Worm (Caenorhabditis elegans) whole organism, L1 larva: ENCODE results near the gene agt-1.
A peak's percentile ranks its signal among the peaks of the same experiment; 100 is the strongest.

Experiments used
- C16A3.4 ChIP-seq: fragments of 150-350 bp; optimal IDR thresholded peaks from 2 replicates; lab custom pipeline; 2014; ENCODE audit warnings: missing biosample characterization, missing genetic modification characterization
- F16B12.6 ChIP-seq: fragments of 150-350 bp; optimal IDR thresholded peaks from 2 replicates; lab custom pipeline; 2014; ENCODE audit warnings: missing biosample characterization, missing genetic modification characterization
- alr-1 ChIP-seq: fragments of 200-800 bp; sonication (Bioruptor generic); optimal IDR thresholded peaks from 2 replicates; lab custom pipeline; 2018; ENCODE audit warnings: borderline replicate concordance, mild to moderate bottlenecking, missing genetic modification characterization, missing compliant biosample characterization
- aly-2 ChIP-seq: fragments of 150-350 bp; optimal IDR thresholded peaks from 2 replicates; lab custom pipeline; 2014; ENCODE audit warnings: missing biosample characterization, missing genetic modification characterization
- ama-1 ChIP-seq: fragments of 150-350 bp; optimal IDR thresholded peaks from 2 replicates; lab custom pipeline; 2014
- blmp-1 ChIP-seq: fragments of 150-350 bp; optimal IDR thresholded peaks from 2 replicates; lab custom pipeline; 2014; ENCODE audit warnings: missing biosample characterization, missing genetic modification characterization
- ceh-8 ChIP-seq: fragments of 200-800 bp; sonication (Bioruptor generic); optimal IDR thresholded peaks from 2 replicates; lab custom pipeline; 2018; ENCODE audit warnings: mild to moderate bottlenecking, missing genetic modification characterization, moderate library complexity, missing compliant biosample characterization
- ceh-82 ChIP-seq, 3 experiments: fragments of 150-350 bp in 1 of 3; sonication (generic microtip) in 2 of 3; optimal IDR thresholded peaks; 2 replicates each; lab custom pipeline; 2014 to 2017; ENCODE audit warnings: missing biosample characterization in 3 of 3, missing genetic modification characterization in 3 of 3
- ces-1 ChIP-seq: fragments of 150-350 bp; optimal IDR thresholded peaks from 2 replicates; lab custom pipeline; 2014; ENCODE audit warnings: missing biosample characterization, missing genetic modification reagents, missing genetic modification characterization
- dpl-1 ChIP-seq, 3 experiments: fragments of 150-350 bp in 2 of 3; sonication (generic microtip) in 1 of 3; optimal IDR thresholded peaks; 2 replicates each; lab custom pipeline; 2014 to 2017; ENCODE audit warnings: missing biosample characterization in 3 of 3, missing genetic modification characterization in 3 of 3, missing genetic modification reagents in 3 of 3
- egl-13 ChIP-seq: sonication (generic microtip); optimal IDR thresholded peaks from 2 replicates; lab custom pipeline; 2016; ENCODE audit warnings: missing genotype, missing genetic modification reagents, missing genetic modification characterization, missing compliant biosample characterization
- egl-27 ChIP-seq, 2 experiments: fragments of 150-350 bp in 1 of 2; sonication (generic microtip); optimal IDR thresholded peaks; 3 replicates each; lab custom pipeline; 2017 to 2018; ENCODE audit warnings: missing biosample characterization in 2 of 2, missing genetic modification characterization in 2 of 2, missing genetic modification reagents in 2 of 2
- elt-3 ChIP-seq, 6 experiments: fragments of 150-350 bp in 1 of 6; sonication (generic microtip); optimal IDR thresholded peaks; 2 replicates each; lab custom pipeline; 2017 to 2018; ENCODE audit warnings: missing biosample characterization in 6 of 6, missing genetic modification characterization in 6 of 6, inconsistent platforms in 1 of 6
- ets-5 ChIP-seq: fragments of 200-800 bp; sonication (Bioruptor generic); IDR thresholded peaks from 2 replicates; pipeline ENCODE4 v1.3.6; 2022; ENCODE audit warnings: missing genetic modification characterization, missing compliant biosample characterization
- fos-1 ChIP-seq: fragments of 150-350 bp; optimal IDR thresholded peaks from 2 replicates; lab custom pipeline; 2014; ENCODE audit warnings: missing biosample characterization, missing genetic modification characterization
- hlh-17 ChIP-seq: fragments of 200-800 bp; sonication (Bioruptor generic); optimal IDR thresholded peaks from 2 replicates; lab custom pipeline; 2018; ENCODE audit warnings: missing genetic modification characterization, mild to moderate bottlenecking, missing compliant biosample characterization, moderate library complexity, borderline replicate concordance
- hlh-4 ChIP-seq: sonication (generic microtip); optimal IDR thresholded peaks from 2 replicates; lab custom pipeline; 2016; ENCODE audit warnings: mild to moderate bottlenecking, missing genetic modification characterization, missing compliant biosample characterization
- isw-1 ChIP-seq: fragments of 200-800 bp; sonication (Bioruptor generic); IDR thresholded peaks from 2 replicates; pipeline ENCODE4 v1.3.6; 2022; ENCODE audit warnings: missing genetic modification characterization, missing compliant biosample characterization
- jun-1 ChIP-seq: fragments of 150-350 bp; optimal IDR thresholded peaks from 2 replicates; lab custom pipeline; 2014; ENCODE audit warnings: missing biosample characterization, missing genetic modification reagents, missing genetic modification characterization
- lin-14 ChIP-seq: fragments of 200-800 bp; sonication (Bioruptor generic); optimal IDR thresholded peaks from 2 replicates; lab custom pipeline; 2018; ENCODE audit warnings: mild to moderate bottlenecking, missing genetic modification characterization, moderate library complexity, missing compliant biosample characterization
- lin-35 ChIP-seq, 2 experiments: fragments of 150-350 bp; optimal IDR thresholded peaks; 2 replicates each; lab custom pipeline; 2014; ENCODE audit warnings: missing biosample characterization in 2 of 2, missing genetic modification characterization in 2 of 2, missing genetic modification reagents in 2 of 2
- mab-9 ChIP-seq: fragments of 200-800 bp; sonication (Bioruptor generic); IDR thresholded peaks from 2 replicates; pipeline ENCODE4 v1.3.6; 2022; ENCODE audit warnings: missing genetic modification reagents, missing genetic modification characterization, missing compliant biosample characterization
- mdl-1 ChIP-seq, 2 experiments: fragments of 150-350 bp; optimal IDR thresholded peaks; 2 replicates each; lab custom pipeline; 2014 to 2017; ENCODE audit warnings: missing biosample characterization in 2 of 2, missing genetic modification characterization in 2 of 2, inconsistent platforms in 1 of 2
- mef-2 ChIP-seq: fragments of 150-350 bp; optimal IDR thresholded peaks from 2 replicates; lab custom pipeline; 2014; ENCODE audit warnings: missing biosample characterization, missing genetic modification characterization
- mep-1 ChIP-seq: fragments of 150-350 bp; optimal IDR thresholded peaks from 2 replicates; lab custom pipeline; 2014; ENCODE audit warnings: missing biosample characterization, missing genetic modification characterization
- nhr-11 ChIP-seq: fragments of 150-350 bp; optimal IDR thresholded peaks from 2 replicates; lab custom pipeline; 2014; ENCODE audit warnings: missing biosample characterization, missing genetic modification characterization
- nhr-19 ChIP-seq: fragments of 200-800 bp; sonication (Bioruptor generic); conservative IDR thresholded peaks from 2 replicates; pipeline ENCODE4 v1.3.6; 2022; ENCODE audit warnings: missing genetic modification characterization, missing compliant biosample characterization
- nhr-20 ChIP-seq: sonication (generic microtip); optimal IDR thresholded peaks from 2 replicates; lab custom pipeline; 2016; ENCODE audit warnings: mild to moderate bottlenecking, missing genetic modification characterization, missing compliant biosample characterization
- nhr-237 ChIP-seq: fragments of 150-350 bp; optimal IDR thresholded peaks from 2 replicates; lab custom pipeline; 2014; ENCODE audit warnings: missing biosample characterization, missing genetic modification characterization
- nhr-47 ChIP-seq: sonication (generic microtip); optimal IDR thresholded peaks from 2 replicates; lab custom pipeline; 2016; ENCODE audit warnings: mild to moderate bottlenecking, missing genetic modification characterization, moderate library complexity, missing compliant biosample characterization
- nhr-71 ChIP-seq: sonication (generic microtip); optimal IDR thresholded peaks from 2 replicates; lab custom pipeline; 2016; ENCODE audit warnings: mild to moderate bottlenecking, missing genetic modification characterization, moderate library complexity, missing compliant biosample characterization
- nhr-76 ChIP-seq: sonication (generic microtip); optimal IDR thresholded peaks from 2 replicates; lab custom pipeline; 2017; ENCODE audit warnings: missing biosample characterization, missing genetic modification characterization
- nhr-85 ChIP-seq: sonication (generic microtip); peaks from one replicate; lab custom pipeline; 2016; ENCODE audit warnings: missing genetic modification characterization, inconsistent platforms, missing compliant biosample characterization
- nhr-90 ChIP-seq: sonication (generic microtip); optimal IDR thresholded peaks from 2 replicates; lab custom pipeline; 2016; ENCODE audit warnings: mild to moderate bottlenecking, missing genetic modification characterization, missing compliant biosample characterization; ENCODE audit not compliant: poor library complexity
- pag-3 ChIP-seq: sonication (generic microtip); optimal IDR thresholded peaks from 2 replicates; lab custom pipeline; 2017; ENCODE audit warnings: missing genetic modification characterization, mild to moderate bottlenecking, missing compliant biosample characterization, antibody characterized with exemption, borderline replicate concordance; ENCODE audit not compliant: insufficient read depth
- pax-3 ChIP-seq: fragments of 200-800 bp; sonication (Bioruptor generic); optimal IDR thresholded peaks from 2 replicates; lab custom pipeline; 2018; ENCODE audit warnings: mild to moderate bottlenecking, missing genetic modification characterization, moderate library complexity, missing compliant biosample characterization
- rnt-1 ChIP-seq: sonication (generic microtip); optimal IDR thresholded peaks from 2 replicates; lab custom pipeline; 2016; ENCODE audit warnings: mild to moderate bottlenecking, missing genetic modification characterization, moderate library complexity, missing compliant biosample characterization
- snpc-4 ChIP-seq: fragments of 150-350 bp; optimal IDR thresholded peaks from 2 replicates; lab custom pipeline; 2014; ENCODE audit warnings: missing biosample characterization, missing genetic modification characterization
- snu-23 ChIP-seq: sonication (generic microtip); optimal IDR thresholded peaks from 2 replicates; lab custom pipeline; 2016; ENCODE audit warnings: missing genetic modification characterization, missing compliant biosample characterization
- sup-37 ChIP-seq: fragments of 200-800 bp; sonication (Bioruptor generic); optimal IDR thresholded peaks from 2 replicates; lab custom pipeline; 2018; ENCODE audit warnings: mild to moderate bottlenecking, missing genetic modification characterization, missing compliant biosample characterization
- tbx-2 ChIP-seq: sonication (generic microtip); optimal IDR thresholded peaks from 2 replicates; lab custom pipeline; 2016; ENCODE audit warnings: missing genetic modification characterization, missing compliant biosample characterization
- unc-130 ChIP-seq: fragments of 150-350 bp; optimal IDR thresholded peaks from 2 replicates; lab custom pipeline; 2017; ENCODE audit warnings: missing biosample characterization, missing genetic modification characterization, inconsistent platforms
- unc-30 ChIP-seq: sonication (generic microtip); optimal IDR thresholded peaks from 2 replicates; lab custom pipeline; 2017; ENCODE audit warnings: missing biosample characterization, missing genetic modification characterization
- ztf-11 ChIP-seq, 2 experiments: sonication (generic microtip); optimal IDR thresholded peaks; 2 replicates each; lab custom pipeline; 2016 to 2017; ENCODE audit warnings: missing genetic modification characterization in 2 of 2, missing biosample characterization in 1 of 2, missing compliant biosample characterization in 1 of 2
- ztf-4 ChIP-seq: fragments of 150-350 bp; optimal IDR thresholded peaks from 2 replicates; lab custom pipeline; 2014; ENCODE audit warnings: missing biosample characterization, missing genetic modification characterization

Gene agt-1

DNA sequence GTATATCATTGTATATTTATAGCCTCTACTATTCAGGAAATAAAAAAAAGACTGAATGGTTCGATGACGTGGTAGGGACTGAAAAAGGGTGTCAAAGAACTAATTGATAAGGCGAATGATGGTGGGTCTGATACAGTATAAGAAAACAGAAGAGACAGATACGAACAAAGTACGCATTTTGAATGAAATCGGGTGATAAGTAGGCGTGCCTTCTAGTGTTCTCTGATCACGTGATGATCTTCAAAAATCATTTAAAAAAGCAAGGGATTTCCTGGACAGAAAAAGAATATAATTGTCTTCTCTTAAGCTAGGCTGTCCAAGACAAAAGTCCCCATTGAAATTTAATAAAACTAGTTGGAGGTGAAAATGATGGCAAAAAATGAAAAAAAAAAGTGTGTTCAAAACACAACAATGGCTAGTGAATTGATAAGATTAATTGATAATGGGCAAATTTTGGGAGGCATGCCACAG is 24.1 kb upstream of the agt-1 start (continued):
- peak in 3 of 6 experiments; percentile 6 to 82 (median 61) for TF ChIP-seq elt-3 (tag; optimal IDR thresholded peaks at IDR 0.05; lab: Kevin White, UChicago)
- no peak for TF ChIP-seq snpc-4
- TF ChIP-seq ztf-4 (tag; lab: Kevin White, UChicago): peak; percentile 19
- TF ChIP-seq pax-3 (tag; lab: Kevin White, UChicago): no peak
- no peak for TF ChIP-seq nhr-237 (tag; lab: Kevin White, UChicago)
- TF ChIP-seq F16B12.6 (tag; lab: Kevin White, UChicago): no peak
- peak; percentile 48 for TF ChIP-seq snu-23
- TF ChIP-seq ets-5 (GFP tag; lab: Robert Waterston, UW): no peak
- TF ChIP-seq alr-1 (tag; lab: Kevin White, UChicago): no peak
- TF ChIP-seq egl-13: no peak
- peak; percentile 23 for TF ChIP-seq pag-3 (tag; lab: Kevin White, UChicago)
- no peak for TF ChIP-seq isw-1
- no peak for TF ChIP-seq aly-2 (tag; lab: Kevin White, UChicago)
- no peak for TF ChIP-seq ama-1 (lab: Kevin White, UChicago)
- no peak for TF ChIP-seq mab-9 (GFP tag; lab: Robert Waterston, UW)
- peak; percentile 65 for TF ChIP-seq lin-14 (GFP tag; lab: Kevin White, UChicago)
- TF ChIP-seq blmp-1 (tag; lab: Kevin White, UChicago): peak; percentile 36
- peak; percentile 58 for TF ChIP-seq tbx-2
- TF ChIP-seq jun-1 (tag; lab: Kevin White, UChicago): no peak
- no peak for TF ChIP-seq nhr-11 (tag; lab: Kevin White, UChicago)
- peak; percentile 73 for TF ChIP-seq nhr-90
- peak; percentile 7 for TF ChIP-seq C16A3.4
- TF ChIP-seq rnt-1 (tag; lab: Kevin White, UChicago): no peak
- TF ChIP-seq lin-35 (GFP tag; optimal IDR thresholded peaks at IDR 0.05; lab: Kevin White, UChicago): peak in 1 of 2 experiments; percentile 45
- TF ChIP-seq nhr-19 (GFP tag; lab: Robert Waterston, UW): peak; percentile 50
- no peak for TF ChIP-seq ztf-11 (tag; optimal IDR thresholded peaks at IDR 0.05; lab: Kevin White, UChicago)
- TF ChIP-seq mdl-1 (tag; optimal IDR thresholded peaks at IDR 0.05; lab: Kevin White, UChicago): peak in 1 of 2 experiments; percentile 26
- TF ChIP-seq unc-30: no peak
- TF ChIP-seq ceh-82 (tag; optimal IDR thresholded peaks at IDR 0.05; lab: Kevin White, UChicago): no peak
- no peak for TF ChIP-seq hlh-4 (tag; lab: Kevin White, UChicago)
- peak; percentile 18 for TF ChIP-seq nhr-47 (tag; lab: Kevin White, UChicago)
- TF ChIP-seq ces-1: no peak
- TF ChIP-seq nhr-20 (tag; lab: Kevin White, UChicago): peak; percentile 76
- TF ChIP-seq dpl-1 (GFP tag; optimal IDR thresholded peaks at IDR 0.05; lab: Kevin White, UChicago): no peak
- peak; percentile 5 for TF ChIP-seq mep-1 (tag; lab: Kevin White, UChicago)
- no peak for TF ChIP-seq egl-27 (tag; optimal IDR thresholded peaks at IDR 0.05; lab: Kevin White, UChicago)
- TF ChIP-seq sup-37 (GFP tag; lab: Kevin White, UChicago): no peak
- TF ChIP-seq hlh-17: no peak
- TF ChIP-seq nhr-85 (tag; lab: Kevin White, UChicago): peak; percentile 89
- no peak for TF ChIP-seq nhr-76 (tag; lab: Kevin White, UChicago)
- TF ChIP-seq ceh-8 (GFP tag; lab: Kevin White, UChicago): no peak
- peak; percentile 84 for TF ChIP-seq nhr-71 (tag; lab: Kevin White, UChicago)
- TF ChIP-seq fos-1 (tag; lab: Kevin White, UChicago): no peak
- no peak for TF ChIP-seq unc-130
- TF ChIP-seq mef-2 (tag; lab: Kevin White, UChicago): no peak
